Worm (Caenorhabditis elegans) whole organism, late embryonic: ENCODE measurements around the gene cha-1.

Experiments
- ama-1 ChIP-seq: fragments of 150-350 bp; optimal IDR thresholded peaks from 2 replicates; lab custom pipeline; 2014
- nhr-11 ChIP-seq: fragments of 150-350 bp; optimal IDR thresholded peaks from 2 replicates; lab custom pipeline; 2014; ENCODE audit warnings: missing biosample characterization, missing genetic modification characterization

DNA sequence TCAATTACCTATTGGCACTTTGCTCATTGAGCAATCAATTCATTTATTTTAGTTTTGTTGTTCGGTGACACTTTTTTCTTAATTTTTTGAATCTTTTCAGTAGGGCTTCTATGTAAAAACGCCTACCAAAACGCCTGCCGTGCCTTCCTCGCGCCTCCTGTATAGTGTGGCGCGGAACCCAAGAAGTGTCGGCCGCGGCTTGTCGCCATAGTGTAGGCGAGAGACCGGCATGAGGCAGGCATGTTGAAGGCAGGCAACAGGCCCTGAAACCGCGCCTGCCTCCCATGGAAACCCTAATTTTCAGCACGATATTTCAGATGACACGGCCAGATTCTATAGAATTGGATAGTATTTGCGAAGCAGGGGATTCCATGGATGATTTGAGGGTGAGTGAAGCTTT lies 55.9 kb downstream of the cha-1 start, which contains the start of gene otpl-1:
- TF ChIP-seq nhr-11 (tag; lab: Kevin White, UChicago) (no peak), ama-1 (no peak)
